Worm (Caenorhabditis elegans): ENCODE results near the gene sra-39.

Gene sra-39

ce11 chrX:13913641-13914040 lies 10.4 kb upstream of the sra-39 start (continued):
- TF ChIP-seq dpl-1 (GFP tag; optimal IDR thresholded peaks at IDR 0.05) (no peak), efl-1 (optimal IDR thresholded peaks at IDR 0.05) (no peak), efl-1 (GFP tag; optimal IDR thresholded peaks at IDR 0.05 in 1 of 2) (no peak)

DNA sequence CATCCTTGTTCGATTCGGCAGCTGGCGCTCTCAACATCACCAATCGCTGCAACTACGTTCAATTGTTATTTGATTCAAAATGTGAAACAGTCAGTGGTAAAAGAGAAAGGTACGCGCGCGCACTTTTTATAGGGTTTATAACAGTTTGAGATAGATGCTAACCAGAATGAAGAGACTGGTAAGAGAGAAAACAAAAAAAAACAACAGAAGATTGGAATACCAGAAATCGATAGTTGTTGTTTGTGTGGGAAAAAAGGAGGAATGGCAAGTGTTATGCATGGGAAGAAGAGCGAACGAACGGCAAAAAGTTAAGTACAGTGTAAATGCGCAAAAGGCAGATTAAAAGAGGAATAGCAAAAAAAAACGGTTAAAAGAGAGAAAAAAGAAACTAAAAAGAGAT lies 6.6 kb upstream of the sra-39 start, which contains the start of gene Y26E6A.3:
Gene Y26E6A.3, minus strand, starts transcription at position 101 of the 400 bp plus-strand sequence.
- TF ChIP-seq Y116A8C.19 (tag; optimal IDR thresholded peaks at IDR 0.05; ENCODE audit: borderline replicate concordance) = no peak
- TF ChIP-seq blmp-1 (tag; optimal IDR thresholded peaks at IDR 0.05) = peak; percentile 44
- no peak for TF ChIP-seq sup-37 (GFP tag; optimal IDR thresholded peaks at IDR 0.05)

- TF ChIP-seq aly-2 (tag; optimal IDR thresholded peaks at IDR 0.05) = no peak
- TF ChIP-seq efl-1 (optimal IDR thresholded peaks at IDR 0.05) = no peak
- peak in 1 of 2 experiments; percentile 30 for TF ChIP-seq efl-1 (GFP tag; optimal IDR thresholded peaks at IDR 0.05 in 1 of 2)
These were observed 541 bp upstream of the sra-39 start for ce11 chrX:13903769-13904168.

DNA sequence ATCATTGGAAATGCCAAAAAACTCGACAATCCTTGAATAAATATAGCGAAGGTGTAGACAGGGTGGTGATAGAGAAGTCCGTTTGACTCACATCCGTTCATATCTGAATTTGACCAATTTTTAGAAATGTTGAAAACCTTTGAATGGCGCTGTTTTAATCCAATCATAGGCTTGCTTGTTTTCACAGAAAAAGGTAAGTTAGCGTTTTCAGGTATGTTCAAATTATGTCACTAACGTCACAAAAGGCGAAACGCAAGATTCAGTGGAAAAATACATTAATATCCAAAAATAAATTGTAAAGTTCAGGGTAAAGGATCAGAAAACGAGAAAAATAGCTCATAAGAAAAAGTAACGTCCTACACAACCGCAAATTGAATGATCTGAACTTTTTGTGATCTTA lies 3.2 kb downstream of the sra-39 start, which contains the start of gene sra-38:
Gene sra-38, minus strand, starts transcription at position 101 of the 400 bp plus-strand sequence.
- TF ChIP-seq lin-15B (tag; optimal IDR thresholded peaks at IDR 0.05) (no peak), zip-4 (GFP tag; optimal IDR thresholded peaks at IDR 0.05) (no peak), mab-9 (GFP tag; IDR thresholded peaks at IDR 0.05) (no peak), egl-27 (tag; optimal IDR thresholded peaks at IDR 0.05) (no peak), sup-37 (GFP tag; optimal IDR thresholded peaks at IDR 0.05) (no peak), unc-62 (GFP tag; optimal IDR thresholded peaks at IDR 0.05) (no peak), sptf-1 (tag; optimal IDR thresholded peaks at IDR 0.05) (no peak), Y116A8C.19 (tag; optimal IDR thresholded peaks at IDR 0.05; ENCODE audit: borderline replicate concordance) (no peak), lsy-2 (tag; optimal IDR thresholded peaks at IDR 0.05) (no peak), nhr-77 (tag; optimal IDR thresholded peaks at IDR 0.05) (no peak), lir-3 (tag; optimal IDR thresholded peaks at IDR 0.05; ENCODE audit: poor library complexity) (no peak), egl-13 (tag; optimal IDR thresholded peaks at IDR 0.05) (no peak), swsn-7 (tag; optimal IDR thresholded peaks at IDR 0.05) (no peak), ztf-4 (tag; optimal IDR thresholded peaks at IDR 0.05) (no peak), nhr-90 (tag; optimal IDR thresholded peaks at IDR 0.05; ENCODE audit: poor library complexity) (no peak), pqm-1 (tag; optimal IDR thresholded peaks at IDR 0.05) (no peak), nhr-84 (tag; optimal IDR thresholded peaks at IDR 0.05) (no peak), aha-1 (tag; optimal IDR thresholded peaks at IDR 0.05) (no peak)

DNA sequence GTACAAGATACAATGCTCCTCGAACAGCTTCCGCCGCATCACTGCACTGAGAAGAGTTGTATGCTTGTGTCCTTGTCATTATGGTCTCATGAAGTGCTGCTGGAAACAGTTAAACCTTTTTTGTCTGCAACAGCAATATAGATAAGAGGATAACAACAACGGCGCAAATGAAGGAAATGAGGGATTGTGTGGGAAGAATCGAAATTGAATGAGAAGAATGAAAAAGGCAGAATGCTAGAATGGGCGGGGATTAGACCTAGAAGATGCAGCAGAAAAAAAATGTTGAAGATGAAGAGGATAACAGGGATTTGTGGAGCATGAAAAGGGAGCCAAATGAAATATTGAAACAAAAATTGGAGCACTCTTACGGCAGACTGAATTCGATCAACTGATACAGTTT lies 10.0 kb downstream of the sra-39 start, which contains the start of gene sra-37:
Gene sra-37, minus strand, starts transcription at position 101 of the 400 bp plus-strand sequence.
- TF ChIP-seq lsy-2 (tag; optimal IDR thresholded peaks at IDR 0.05) (no peak), efl-1 (optimal IDR thresholded peaks at IDR 0.05) (no peak), efl-1 (GFP tag; optimal IDR thresholded peaks at IDR 0.05 in 1 of 2) (no peak), sptf-1 (tag; optimal IDR thresholded peaks at IDR 0.05) (no peak), irx-1 (tag; optimal IDR thresholded peaks at IDR 0.05) (no peak), zag-1 (tag; optimal IDR thresholded peaks at IDR 0.05) (no peak), hpl-2 (GFP tag; optimal IDR thresholded peaks at IDR 0.05) (no peak), mdl-1 (tag; optimal IDR thresholded peaks at IDR 0.05) (no peak), ztf-11 (tag; optimal IDR thresholded peaks at IDR 0.05) (no peak), nhr-237 (tag; optimal IDR thresholded peaks at IDR 0.05) (no peak), C04F5.9 (tag; optimal IDR thresholded peaks at IDR 0.05) (no peak), dsc-1 (tag; optimal IDR thresholded peaks at IDR 0.05) (no peak), nhr-85 (tag) (no peak), blmp-1 (tag; optimal IDR thresholded peaks at IDR 0.05) (no peak)

- TF ChIP-seq skn-1 (tag; optimal IDR thresholded peaks at IDR 0.05) (no peak), grh-1 (GFP tag; IDR thresholded peaks at IDR 0.05) (0 out of 2 replicates have a peak, but pooled peaks have one; percentile 5), nhr-90 (tag; optimal IDR thresholded peaks at IDR 0.05; ENCODE audit: poor library complexity) (peak; percentile 8), nhr-237 (tag; optimal IDR thresholded peaks at IDR 0.05) (no peak), nhr-85 (tag) (peak; percentile 19), nhr-20 (tag; optimal IDR thresholded peaks at IDR 0.05) (no peak), nhr-19 (GFP tag; conservative IDR thresholded peaks at IDR 0.05) (no peak), ets-5 (GFP tag; IDR thresholded peaks at IDR 0.05) (no peak), dpl-1 (GFP tag; optimal IDR thresholded peaks at IDR 0.05) (no peak)
These were observed 17.0 kb downstream of the sra-39 start for ce11 chrX:13886195-13886594.

All from whole organism, L1 larva.